Fruit fly (Drosophila melanogaster) whole organism, embryonic: ENCODE data around the gene Vps29.

Experiments
- Ada2b ChIP-seq: fragments of 200-800 bp; sonication (Bioruptor generic); IDR thresholded peaks from 2 replicates; pipeline ENCODE4 v1.3.6; 2022; ENCODE audit warnings: missing biosample characterization, missing genetic modification characterization
- Bdp1 ChIP-seq: fragments of 200-800 bp; sonication (Bioruptor generic); optimal IDR thresholded peaks from 3 replicates; lab custom pipeline; 2016; ENCODE audit warnings: missing biosample characterization, missing genetic modification characterization
- CG11560 ChIP-seq: fragments of 200-800 bp; sonication (Bioruptor generic); IDR thresholded peaks from 3 replicates; pipeline ENCODE4 v1.3.6; 2022; ENCODE audit warnings: missing biosample characterization, missing genetic modification characterization
- CG11723 ChIP-seq: fragments of 200-800 bp; sonication (Bioruptor generic); optimal IDR thresholded peaks from 2 replicates; lab custom pipeline; 2017; ENCODE audit warnings: missing biosample characterization, mild to moderate bottlenecking, missing genetic modification characterization
- CG12942 ChIP-seq: fragments of 200-800 bp; sonication (Bioruptor generic); optimal IDR thresholded peaks from 3 replicates; lab custom pipeline; 2016; ENCODE audit warnings: missing biosample characterization, missing genetic modification characterization
- CG13775 ChIP-seq: fragments of 200-800 bp; sonication (Bioruptor generic); optimal IDR thresholded peaks from 3 replicates; lab custom pipeline; 2017; ENCODE audit warnings: missing biosample characterization, mild to moderate bottlenecking, missing genetic modification characterization
- CG1529 ChIP-seq: fragments of 200-800 bp; sonication (Bioruptor generic); optimal IDR thresholded peaks from 3 replicates; lab custom pipeline; 2018; ENCODE audit warnings: missing biosample characterization, missing genetic modification characterization
- CG16813 ChIP-seq: fragments of 200-800 bp; sonication (Bioruptor generic); IDR thresholded peaks from 3 replicates; pipeline ENCODE4 v1.3.6; 2022; ENCODE audit warnings: missing biosample characterization, missing genetic modification characterization; ENCODE audit not compliant: partially characterized antibody
- CG17186 ChIP-seq: fragments of 200-800 bp; sonication (Bioruptor generic); optimal IDR thresholded peaks from 3 replicates; lab custom pipeline; 2017; ENCODE audit warnings: missing biosample characterization, missing genetic modification reagents, missing genetic modification characterization
- CG17568 ChIP-seq: fragments of 200-800 bp; sonication (Bioruptor generic); optimal IDR thresholded peaks from 2 replicates; lab custom pipeline; 2018; ENCODE audit warnings: missing biosample characterization, mild to moderate bottlenecking, missing genetic modification characterization, moderate library complexity
- CG2199 ChIP-seq: fragments of 200-800 bp; sonication (Bioruptor generic); IDR thresholded peaks from 3 replicates; pipeline ENCODE4 v1.3.6; 2022; ENCODE audit warnings: missing biosample characterization, missing genetic modification characterization
- CG2678 ChIP-seq: fragments of 200-800 bp; sonication (Bioruptor generic); optimal IDR thresholded peaks from 3 replicates; lab custom pipeline; 2019; ENCODE audit warnings: missing biosample characterization, mild to moderate bottlenecking, missing genetic modification characterization, moderate library complexity
- CG31388 ChIP-seq: fragments of 200-800 bp; sonication (Bioruptor generic); optimal IDR thresholded peaks from 2 replicates; lab custom pipeline; 2016; ENCODE audit warnings: missing biosample characterization, missing genetic modification characterization
- CG32532 ChIP-seq: fragments of 200-800 bp; sonication (Bioruptor generic); IDR thresholded peaks from 2 replicates; pipeline ENCODE4 v1.3.6; 2022; ENCODE audit warnings: missing biosample characterization, missing genetic modification characterization
- CG34422 ChIP-seq: fragments of 200-800 bp; sonication (Bioruptor generic); IDR thresholded peaks from 3 replicates; pipeline ENCODE4 v1.3.6; 2022; ENCODE audit warnings: missing biosample characterization, missing genetic modification characterization
- CG4328 ChIP-seq: fragments of 200-800 bp; sonication (Bioruptor generic); optimal IDR thresholded peaks from 3 replicates; lab custom pipeline; 2017; ENCODE audit warnings: missing biosample characterization, missing genetic modification reagents, missing genetic modification characterization
- CG6654 ChIP-seq: fragments of 200-800 bp; sonication (Bioruptor generic); optimal IDR thresholded peaks from 2 replicates; lab custom pipeline; 2017; ENCODE audit warnings: missing biosample characterization, mild to moderate bottlenecking, missing genetic modification characterization
- CG6683 ChIP-seq: fragments of 200-800 bp; sonication (Bioruptor generic); optimal IDR thresholded peaks from 2 replicates; lab custom pipeline; 2017; ENCODE audit warnings: missing biosample characterization, mild to moderate bottlenecking, missing genetic modification characterization, missing genetic modification reagents
- CG7928 ChIP-seq: fragments of 200-800 bp; sonication (Bioruptor generic); optimal IDR thresholded peaks from 2 replicates; lab custom pipeline; 2017; ENCODE audit warnings: missing biosample characterization, mild to moderate bottlenecking, missing genetic modification characterization
- CG9215 ChIP-seq: fragments of 200-800 bp; sonication (Bioruptor generic); IDR thresholded peaks from 2 replicates; pipeline ENCODE4 v1.3.6; 2022; ENCODE audit warnings: missing biosample characterization, missing genetic modification characterization
- CG9797 ChIP-seq: fragments of 200-800 bp; sonication (Bioruptor generic); optimal IDR thresholded peaks from 3 replicates; lab custom pipeline; 2018; ENCODE audit warnings: missing biosample characterization, mild to moderate bottlenecking, missing genetic modification characterization
- CG9817 ChIP-seq: fragments of 200-800 bp; sonication (Bioruptor generic); optimal IDR thresholded peaks from 2 replicates; lab custom pipeline; 2018; ENCODE audit warnings: missing biosample characterization, mild to moderate bottlenecking, missing genetic modification characterization, moderate library complexity
- CG9932 ChIP-seq: fragments of 200-800 bp; sonication (Bioruptor generic); IDR thresholded peaks from 2 replicates; pipeline ENCODE4 v1.3.6; 2022; ENCODE audit warnings: missing biosample characterization, missing genetic modification characterization
- CkIIα-i1 ChIP-seq: fragments of 200-800 bp; sonication (Bioruptor generic); IDR thresholded peaks from 2 replicates; pipeline ENCODE4 v1.3.6; 2022; ENCODE audit warnings: missing biosample characterization, missing genetic modification characterization
- HHEX ChIP-seq: fragments of 200-800 bp; sonication (Bioruptor generic); optimal IDR thresholded peaks from 3 replicates; lab custom pipeline; 2017; ENCODE audit warnings: missing biosample characterization, mild to moderate bottlenecking, missing genetic modification characterization, missing genetic modification reagents
- Oaz ChIP-seq: fragments of 200-800 bp; sonication (Bioruptor generic); IDR thresholded peaks from 2 replicates; pipeline ENCODE4 v1.3.6; 2022; ENCODE audit warnings: missing biosample characterization, missing genetic modification characterization
- Ptx1 ChIP-seq: fragments of 200-800 bp; sonication (Bioruptor generic); IDR thresholded peaks from 2 replicates; pipeline ENCODE4 v1.3.6; 2022; ENCODE audit warnings: missing biosample characterization, missing genetic modification characterization
- Rfx ChIP-seq: fragments of 200-800 bp; sonication (Bioruptor generic); IDR thresholded peaks from 2 replicates; pipeline ENCODE4 v1.3.6; 2022; ENCODE audit warnings: missing biosample characterization, missing genetic modification characterization
- Sry-δ ChIP-seq: fragments of 200-800 bp; sonication (Bioruptor generic); optimal IDR thresholded peaks from 2 replicates; lab custom pipeline; 2016; ENCODE audit warnings: missing biosample characterization, missing genetic modification characterization
- Tbp ChIP-seq: fragments of >200 bp; optimal IDR thresholded peaks from 2 replicates; lab custom pipeline; 2018; ENCODE audit warnings: missing biosample characterization, missing genetic modification characterization
- YL-1 ChIP-seq: fragments of 200-800 bp; sonication (Bioruptor generic); optimal IDR thresholded peaks from 3 replicates; lab custom pipeline; 2017; ENCODE audit warnings: missing biosample characterization, mild to moderate bottlenecking, missing genetic modification characterization
- ara ChIP-seq: fragments of 200-800 bp; sonication (Bioruptor generic); IDR thresholded peaks from 2 replicates; pipeline ENCODE4 v1.3.6; 2022; ENCODE audit warnings: missing biosample characterization, missing genetic modification characterization
- exex ChIP-seq: fragments of 200-800 bp; sonication (Bioruptor generic); optimal IDR thresholded peaks from 4 replicates; lab custom pipeline; 2018; ENCODE audit warnings: missing biosample characterization, mild to moderate bottlenecking, missing genetic modification characterization, moderate library complexity
- fd3F ChIP-seq: fragments of 200-800 bp; sonication (Bioruptor generic); optimal IDR thresholded peaks from 2 replicates; lab custom pipeline; 2018; ENCODE audit warnings: missing biosample characterization, mild to moderate bottlenecking, missing genetic modification characterization, moderate library complexity
- gfzf ChIP-seq: fragments of 200-800 bp; sonication (Bioruptor generic); optimal IDR thresholded peaks from 2 replicates; lab custom pipeline; 2016; ENCODE audit warnings: missing biosample characterization, mild to moderate bottlenecking, missing genetic modification characterization, moderate library complexity
- hb ChIP-seq: fragments of 200-800 bp; sonication (Bioruptor generic); IDR thresholded peaks from 3 replicates; pipeline ENCODE4 v1.3.6; 2022; ENCODE audit warnings: missing biosample characterization, missing genetic modification characterization; ENCODE audit not compliant: partially characterized antibody
- ken ChIP-seq: fragments of 200-800 bp; sonication (Bioruptor generic); IDR thresholded peaks from 3 replicates; pipeline ENCODE4 v1.3.6; 2022; ENCODE audit warnings: missing biosample characterization, missing genetic modification characterization
- lov ChIP-seq, 2 experiments: fragments of 200-800 bp in 1 of 2; fragments of >200 bp in 1 of 2; sonication (Bioruptor generic) in 1 of 2; IDR thresholded peaks in 1 of 2; optimal IDR thresholded peaks in 1 of 2; 2 replicates in 1 of 2; 3 replicates in 1 of 2; pipeline versions ENCODE4 v1.3.6 to Lab custom; 2017 to 2022; ENCODE audit warnings: missing biosample characterization in 1 of 2, missing genetic modification characterization in 1 of 2
- mam ChIP-seq: fragments of 200-800 bp; sonication (Bioruptor generic); optimal IDR thresholded peaks from 3 replicates; lab custom pipeline; 2016; ENCODE audit warnings: missing biosample characterization, missing genetic modification characterization
- pita ChIP-seq: fragments of 200-800 bp; sonication (Bioruptor generic); optimal IDR thresholded peaks from 2 replicates; lab custom pipeline; 2017; ENCODE audit warnings: missing biosample characterization, mild to moderate bottlenecking, missing genetic modification characterization
- ro ChIP-seq: fragments of 200-800 bp; sonication (Bioruptor generic); IDR thresholded peaks from 2 replicates; pipeline ENCODE4 v1.3.6; 2022; ENCODE audit warnings: missing biosample characterization, missing genetic modification characterization
- schlank ChIP-seq: fragments of 200-800 bp; sonication (Bioruptor generic); optimal IDR thresholded peaks from 2 replicates; lab custom pipeline; 2018; ENCODE audit warnings: missing biosample characterization, mild to moderate bottlenecking, missing genetic modification characterization
- sd ChIP-seq: fragments of 200-800 bp; sonication (Bioruptor generic); optimal IDR thresholded peaks from 3 replicates; lab custom pipeline; 2018; ENCODE audit warnings: missing biosample characterization, mild to moderate bottlenecking, missing genetic modification characterization, moderate library complexity
- shn ChIP-seq: fragments of 200-800 bp; sonication (Bioruptor generic); optimal IDR thresholded peaks from 3 replicates; lab custom pipeline; 2016; ENCODE audit warnings: missing biosample characterization, missing genetic modification characterization
- sim ChIP-seq: fragments of 200-800 bp; sonication (Bioruptor generic); IDR thresholded peaks from 2 replicates; pipeline ENCODE4 v1.3.6; 2022; ENCODE audit warnings: missing biosample characterization, missing genetic modification characterization
- sna ChIP-seq: fragments of 200-800 bp; sonication (Bioruptor generic); IDR thresholded peaks from 2 replicates; pipeline ENCODE4 v1.3.6; 2022; ENCODE audit warnings: missing biosample characterization, missing genetic modification characterization; ENCODE audit not compliant: partially characterized antibody
- sr ChIP-seq: fragments of 200-800 bp; sonication (Bioruptor generic); IDR thresholded peaks from 3 replicates; pipeline ENCODE4 v1.3.6; 2022; ENCODE audit warnings: missing biosample characterization, missing genetic modification characterization
- ssp ChIP-seq: fragments of 200-800 bp; sonication (Bioruptor generic); IDR thresholded peaks from 2 replicates; pipeline ENCODE4 v1.3.6; 2022; ENCODE audit warnings: missing biosample characterization, missing genetic modification characterization
- ttk ChIP-seq: fragments of 200-800 bp; sonication (Bioruptor generic); IDR thresholded peaks from 2 replicates; pipeline ENCODE4 v2.1.2; 2022; ENCODE audit warnings: missing biosample characterization, missing genetic modification characterization
- yki ChIP-seq: fragments of >200 bp; optimal IDR thresholded peaks from 3 replicates; lab custom pipeline; 2018

Vps29 gene

dm6 chr2L:1157679-1158518 lies 7.3 kb downstream of the Vps29 start, which contains the start of gene capt (continued):
- peak; percentile 72 for TF ChIP-seq Rfx (GFP tag; lab: Robert Waterston, UW)
- peak; percentile 86 for TF ChIP-seq sr (GFP tag; lab: Robert Waterston, UW)
- TF ChIP-seq CG6683 (GFP tag; lab: Kevin White, UChicago), result no peak
- no peak for TF ChIP-seq yki (lab: Kevin White, UChicago)
- no peak for TF ChIP-seq CG17186 (GFP tag; lab: Kevin White, UChicago)
- TF ChIP-seq ttk, result no peak
- no peak for TF ChIP-seq lov (optimal IDR thresholded peaks at IDR 0.05; lab: Kevin White, UChicago)
- TF ChIP-seq lov (GFP tag; IDR thresholded peaks at IDR 0.05; lab: Robert Waterston, UW), result no peak
- no peak for TF ChIP-seq Bdp1 (GFP tag; lab: Kevin White, UChicago)
- TF ChIP-seq CG11723 (GFP tag; lab: Kevin White, UChicago), result peak; percentile 26
- TF ChIP-seq CG9797 (GFP tag; lab: Kevin White, UChicago), result peak; percentile 53
- TF ChIP-seq gfzf (GFP tag; lab: Kevin White, UChicago), result peak; percentile 75
- TF ChIP-seq HHEX (GFP tag; lab: Kevin White, UChicago), result no peak
- no peak for TF ChIP-seq Oaz
- no peak for TF ChIP-seq CG11560 (tag; lab: Robert Waterston, UW)
- TF ChIP-seq CG2678 (tag; lab: Kevin White, UChicago), result no peak
- TF ChIP-seq sna (GFP tag; lab: Robert Waterston, UW), result no peak
- no peak for TF ChIP-seq fd3F
- TF ChIP-seq YL-1 (GFP tag; lab: Kevin White, UChicago), result no peak
- TF ChIP-seq CG7928 (GFP tag; lab: Kevin White, UChicago), result no peak
- TF ChIP-seq pita (GFP tag; lab: Kevin White, UChicago), result no peak
- peak; percentile 45 for TF ChIP-seq CG13775 (GFP tag; lab: Kevin White, UChicago)
- TF ChIP-seq schlank, result peak; percentile 27
- no peak for TF ChIP-seq sd
- TF ChIP-seq CG1529 (GFP tag; lab: Kevin White, UChicago), result no peak
- TF ChIP-seq CG32532 (GFP tag; lab: Robert Waterston, UW), result peak; percentile 41; the same call in 1 of the 2 replicates
- no peak for TF ChIP-seq sim (GFP tag; lab: Robert Waterston, UW)
- no peak for TF ChIP-seq CkIIα-i1
- TF ChIP-seq Sry-δ (GFP tag; lab: Kevin White, UChicago), result no peak
- TF ChIP-seq mam, result peak; percentile 49
- TF ChIP-seq Ada2b, result peak; percentile 34; the same call in 1 of the 2 replicates
- no peak for TF ChIP-seq CG31388 (GFP tag; lab: Kevin White, UChicago)
- TF ChIP-seq CG9215 (GFP tag; lab: Robert Waterston, UW), result peak; percentile 56
- no peak for TF ChIP-seq Tbp (GFP tag; lab: Kevin White, UChicago)
- TF ChIP-seq CG2199 (GFP tag; lab: Robert Waterston, UW), result no peak
- TF ChIP-seq CG9817 (tag; lab: Kevin White, UChicago), result peak; percentile 45
- TF ChIP-seq CG12942, result no peak
- TF ChIP-seq CG9932 (GFP tag; lab: Robert Waterston, UW), result peak; percentile 81
- TF ChIP-seq ara (GFP tag; lab: Robert Waterston, UW), result no peak
- no peak for TF ChIP-seq CG16813 (GFP tag; lab: Robert Waterston, UW)
- TF ChIP-seq ro (GFP tag; lab: Robert Waterston, UW), result no peak
- TF ChIP-seq Ptx1 (GFP tag; lab: Robert Waterston, UW), result 0 out of 2 replicates have a peak, but pooled peaks have one; percentile 29
- TF ChIP-seq ssp (GFP tag; lab: Robert Waterston, UW), result peak; percentile 41
- no peak for TF ChIP-seq CG4328 (GFP tag; lab: Kevin White, UChicago)
- no peak for TF ChIP-seq exex (tag; lab: Kevin White, UChicago)
- peak; percentile 95 for TF ChIP-seq CG34422 (GFP tag; lab: Robert Waterston, UW)
- TF ChIP-seq shn (GFP tag; lab: Kevin White, UChicago), result no peak
- TF ChIP-seq CG17568 (GFP tag; lab: Kevin White, UChicago), result no peak
- no peak for TF ChIP-seq CG6654 (GFP tag; lab: Kevin White, UChicago)
- TF ChIP-seq hb, result no peak
- no peak for TF ChIP-seq ken (GFP tag; lab: Robert Waterston, UW)
